Fruit fly (Drosophila melanogaster) whole organism, larva: ENCODE measurements around the gene CG8565.
"Not testable (repeated sequence)": the region's sequence is repeated elsewhere in the genome, so short reads cannot be mapped to it uniquely, and the experiment has no call there.

Experiments used
- noc ChIP-seq: fragments of 200-800 bp; sonication (Bioruptor generic); optimal IDR thresholded peaks from 3 replicates; lab custom pipeline; 2019; ENCODE audit warnings: missing biosample characterization, mild to moderate bottlenecking, missing genetic modification characterization, moderate library complexity

CG8565 gene

dm6 chrX:15837530-15837929, at the start of gene CG8565:
Gene CG8565, plus strand, starts transcription at chrX:15837830.
- no peak for TF ChIP-seq noc (tag; lab: Kevin White, UChicago)

- TF ChIP-seq noc (tag; lab: Kevin White, UChicago): no peak
Observed at dm6 chrX:15788235-15789187, 49.1 kb upstream of the CG8565 start, which contains the start of gene Rhp. Gene Rhp, plus strand, starts transcription at chrX:15788897.

dm6 chrX:15795951-15796443, 41.6 kb upstream of the CG8565 start, which contains the start of gene sordd1:
Gene sordd1, minus strand, starts transcription at chrX:15796028.
- not testable (repeated sequence) for TF ChIP-seq noc (tag; lab: Kevin White, UChicago)

DNA sequence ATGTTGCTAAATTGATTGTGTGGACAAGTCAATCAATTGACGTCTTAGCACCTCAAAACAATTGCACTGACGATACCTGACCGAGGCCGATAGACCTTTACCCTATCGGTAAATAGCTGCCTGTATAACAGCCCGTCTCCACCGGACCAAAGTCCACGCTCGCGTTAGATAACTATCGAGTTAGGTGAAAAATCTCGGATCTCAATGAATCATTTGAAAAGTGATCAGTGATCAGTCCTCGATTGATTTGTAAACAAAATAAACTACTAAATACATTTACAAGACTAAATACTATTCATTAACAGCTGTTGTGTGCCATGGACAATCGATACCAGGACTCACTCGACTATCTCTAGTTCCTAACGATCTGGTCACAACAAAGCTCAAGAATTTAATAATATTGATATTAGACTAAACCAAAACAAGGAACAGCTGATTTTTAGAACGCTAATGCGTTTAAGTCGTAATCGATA, 38.5 kb upstream of the CG8565 start, which contains the start of the genes sordd2 and CG15602:
sordd2 (minus strand) TSS at position 78 of the 473 bp plus-strand sequence.
CG15602 (plus strand) TSS at position 342 of the 473 bp plus-strand sequence.
- TF ChIP-seq noc (tag; lab: Kevin White, UChicago): not testable (repeated sequence)

DNA sequence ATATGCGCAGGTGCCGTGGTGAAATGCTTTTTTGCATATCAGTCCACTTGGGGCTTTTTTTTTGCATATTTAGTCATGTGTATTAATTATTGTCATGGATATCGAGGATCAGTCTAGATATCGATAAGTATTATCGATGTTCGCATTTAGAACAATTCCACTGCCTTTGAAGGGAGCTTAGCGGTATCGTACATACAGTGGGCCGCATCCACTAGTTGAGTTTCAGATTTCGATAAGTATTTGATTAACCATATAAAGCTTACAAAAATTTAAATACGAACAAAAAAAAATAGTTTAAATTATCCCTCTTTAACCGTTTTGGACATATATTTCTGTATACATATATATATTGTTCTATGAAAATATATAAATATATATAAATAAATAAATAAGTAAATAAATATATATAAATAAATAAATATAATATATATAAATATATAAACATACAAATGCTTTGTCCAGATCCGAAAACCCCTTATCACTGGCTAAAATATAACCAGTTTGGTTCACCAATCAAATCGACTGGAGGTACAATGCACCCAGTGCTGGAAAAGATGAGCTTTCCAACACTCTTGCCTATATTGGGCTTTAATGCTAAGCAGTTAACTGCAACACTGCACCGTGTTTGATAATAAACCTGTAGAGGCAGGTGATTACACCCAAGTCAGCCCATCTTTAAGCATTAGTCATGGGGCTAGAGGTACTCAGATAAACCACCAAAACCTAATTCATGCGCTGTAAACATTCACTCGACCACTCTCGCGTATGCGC, 34.6 kb upstream of the CG8565 start:
- no peak for TF ChIP-seq noc (tag; lab: Kevin White, UChicago)

- TF ChIP-seq noc (tag; lab: Kevin White, UChicago): no peak
Observed at dm6 chrX:15803764-15804563, 33.7 kb upstream of the CG8565 start, which contains the start of the genes PGRP-LE and sd. Gene PGRP-LE, minus strand, starts transcription at chrX:15803880. Gene sd, plus strand, starts transcription at chrX:15804370.

DNA sequence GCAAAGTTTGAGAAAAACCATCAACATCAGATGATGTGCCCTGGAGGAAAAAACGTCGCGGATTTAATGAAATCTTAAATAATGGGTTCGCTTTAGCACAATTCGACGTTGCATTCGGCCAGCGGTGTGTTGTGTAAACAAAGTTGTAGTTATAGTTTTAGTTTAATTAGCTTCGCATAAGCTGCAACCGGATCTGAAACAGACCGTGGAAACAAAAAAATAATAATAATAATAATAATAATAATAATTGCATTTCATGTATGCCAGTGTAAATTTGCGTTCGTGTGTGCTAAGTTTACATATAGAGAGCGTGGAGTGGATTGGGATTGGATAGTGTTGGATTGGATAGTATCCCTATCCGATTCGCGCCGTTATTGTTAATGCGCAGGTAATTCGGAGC, 32.8 kb upstream of the CG8565 start:
- TF ChIP-seq noc (tag; lab: Kevin White, UChicago): no peak

- TF ChIP-seq noc (tag; lab: Kevin White, UChicago): no peak
Observed at dm6 chrX:15805523-15805922, 32.1 kb upstream of the CG8565 start.

- TF ChIP-seq noc (tag; lab: Kevin White, UChicago): no peak
Observed at dm6 chrX:15807915-15808314, 29.7 kb upstream of the CG8565 start.

- TF ChIP-seq noc (tag; lab: Kevin White, UChicago): no peak
Observed at dm6 chrX:15809255-15809654, 28.4 kb upstream of the CG8565 start, which contains the start of gene CG8509. Gene CG8509, plus strand, starts transcription at chrX:15809555.

- peak; percentile 46 for TF ChIP-seq noc (tag; lab: Kevin White, UChicago)
Observed at dm6 chrX:15811666-15812614, 25.7 kb upstream of the CG8565 start.

DNA sequence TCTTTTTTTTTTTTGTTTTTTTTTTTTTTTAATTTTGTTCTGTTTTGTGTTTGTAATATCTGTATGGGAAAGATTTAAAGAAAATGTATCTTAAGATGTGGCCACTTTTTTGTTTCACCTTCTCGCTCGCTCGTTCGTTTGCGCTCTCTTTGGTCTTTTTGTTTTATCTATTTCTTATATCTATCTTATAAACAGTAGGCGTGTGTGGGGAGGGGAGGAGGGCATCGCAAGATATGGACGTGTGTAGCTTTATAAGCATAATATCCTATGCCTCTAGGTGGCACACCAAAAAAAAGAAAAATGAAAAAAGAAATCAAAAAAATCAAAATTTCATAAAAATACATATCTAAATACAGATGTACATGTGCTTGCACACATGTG, 25.0 kb upstream of the CG8565 start:
- no peak for TF ChIP-seq noc (tag; lab: Kevin White, UChicago)

dm6 chrX:15813224-15813623, 24.4 kb upstream of the CG8565 start:
- no peak for TF ChIP-seq noc (tag; lab: Kevin White, UChicago)
